Fruit fly (Drosophila melanogaster): ENCODE results near the gene CG11693.

Gene CG11693

dm6 chr3R:8308515-8308959, 2.0 kb downstream of the CG11693 start, which contains the start of gene tex:
Gene tex, minus strand, starts transcription at chr3R:8308645.
- no peak for TF ChIP-seq noc (tag; optimal IDR thresholded peaks at IDR 0.05)

dm6 chr3R:8307283-8307682, 3.3 kb downstream of the CG11693 start:
- TF ChIP-seq noc (tag; optimal IDR thresholded peaks at IDR 0.05), result no peak

- TF ChIP-seq noc (tag; optimal IDR thresholded peaks at IDR 0.05), result no peak
Observed at dm6 chr3R:8306927-8307261, 3.7 kb downstream of the CG11693 start.

- TF ChIP-seq noc (tag; optimal IDR thresholded peaks at IDR 0.05), result no peak
Observed at dm6 chr3R:8306188-8306926, 4.2 kb downstream of the CG11693 start.

- TF ChIP-seq noc (tag; optimal IDR thresholded peaks at IDR 0.05), result no peak
Observed at dm6 chr3R:8305110-8305509, 5.5 kb downstream of the CG11693 start, which contains the start of gene Sgt1. Gene Sgt1, minus strand, starts transcription at chr3R:8305274.

- no peak for TF ChIP-seq noc (tag; optimal IDR thresholded peaks at IDR 0.05)
Observed at dm6 chr3R:8303848-8304247, 6.7 kb downstream of the CG11693 start, which contains the start of gene nac. Gene nac, minus strand, starts transcription at chr3R:8304023.

dm6 chr3R:8300928-8301752, 9.4 kb downstream of the CG11693 start, which contains the start of the genes CG9626 and mRpL1:
Gene CG9626, minus strand, starts transcription at chr3R:8300978.
Gene mRpL1, plus strand, starts transcription at chr3R:8301440.
- TF ChIP-seq noc (tag; optimal IDR thresholded peaks at IDR 0.05), result no peak

- no peak for TF ChIP-seq noc (tag; optimal IDR thresholded peaks at IDR 0.05)
Observed at dm6 chr3R:8292034-8292433, 18.5 kb downstream of the CG11693 start, which contains the start of gene CG31463. Gene CG31463, plus strand, starts transcription at chr3R:8292335.

- TF ChIP-seq noc (tag; optimal IDR thresholded peaks at IDR 0.05), result no peak
Observed at dm6 chr3R:8290940-8291339, 19.6 kb downstream of the CG11693 start, which contains the start of gene CG31464. Gene CG31464, plus strand, starts transcription at chr3R:8291240.

dm6 chr3R:8290478-8290877, 20.1 kb downstream of the CG11693 start, which contains the start of gene CG11672:
Gene CG11672, minus strand, starts transcription at chr3R:8290578.
- no peak for TF ChIP-seq noc (tag; optimal IDR thresholded peaks at IDR 0.05)

dm6 chr3R:8288790-8289189, 21.8 kb downstream of the CG11693 start:
- TF ChIP-seq noc (tag; optimal IDR thresholded peaks at IDR 0.05), result no peak

- no peak for TF ChIP-seq noc (tag; optimal IDR thresholded peaks at IDR 0.05)
Observed at dm6 chr3R:8287697-8288096, 22.9 kb downstream of the CG11693 start, which contains the start of gene Nazo. Gene Nazo, plus strand, starts transcription at chr3R:8287876.

- no peak for TF ChIP-seq noc (tag; optimal IDR thresholded peaks at IDR 0.05)
Observed at dm6 chr3R:8285727-8286344, 24.7 kb downstream of the CG11693 start.

dm6 chr3R:8284234-8284633, 26.3 kb downstream of the CG11693 start:
- TF ChIP-seq noc (tag; optimal IDR thresholded peaks at IDR 0.05), result no peak

- no peak for TF ChIP-seq noc (tag; optimal IDR thresholded peaks at IDR 0.05)
Observed at dm6 chr3R:8282727-8283126, 27.9 kb downstream of the CG11693 start.

- no peak for TF ChIP-seq noc (tag; optimal IDR thresholded peaks at IDR 0.05)
Observed at dm6 chr3R:8279970-8280369, 30.6 kb downstream of the CG11693 start.
